Fruit fly (Drosophila melanogaster): ENCODE data around the gene CG42779.

Gene CG42779

dm6 chr3R:17080666-17081358 is 40.6 kb upstream of the CG42779 start (continued):
- no peak for TF ChIP-seq CG9797 (GFP tag; optimal IDR thresholded peaks at IDR 0.05)
- TF ChIP-seq br (optimal IDR thresholded peaks at IDR 0.05), result no peak
- TF ChIP-seq CG13894 (tag; optimal IDR thresholded peaks at IDR 0.05), result peak; percentile 74
- TF ChIP-seq tup (GFP tag; optimal IDR thresholded peaks at IDR 0.05), result peak; percentile 86
- TF ChIP-seq CG32532 (GFP tag; IDR thresholded peaks at IDR 0.05), result peak; percentile 94
- peak; percentile 68 for TF ChIP-seq B-H2 (GFP tag; optimal IDR thresholded peaks at IDR 0.05)
- TF ChIP-seq CG7372 (GFP tag; IDR thresholded peaks at IDR 0.05), result peak; percentile 88
- TF ChIP-seq CG1603 (tag; optimal IDR thresholded peaks at IDR 0.05), result peak; percentile 87
- TF ChIP-seq CG10267 (tag; optimal IDR thresholded peaks at IDR 0.05), result peak; percentile 90
- peak; percentile 92 for TF ChIP-seq CG17568 (GFP tag; optimal IDR thresholded peaks at IDR 0.05)
- peak; percentile 80 for TF ChIP-seq en (GFP tag; optimal IDR thresholded peaks at IDR 0.05)
- TF ChIP-seq CG8924 (tag; optimal IDR thresholded peaks at IDR 0.05), result peak; percentile 96
- TF ChIP-seq mld (GFP tag; IDR thresholded peaks at IDR 0.05; ENCODE audit: partially characterized antibody), result no peak
- TF ChIP-seq Bgb (GFP tag; IDR thresholded peaks at IDR 0.05; ENCODE audit: partially characterized antibody), result no peak
- TF ChIP-seq tgo (GFP tag; IDR thresholded peaks at IDR 0.05), result peak; percentile 95
- peak; percentile 83 for TF ChIP-seq Hmx (GFP tag; optimal IDR thresholded peaks at IDR 0.05)
- peak; percentile 88 for TF ChIP-seq CG5180 (GFP tag; optimal IDR thresholded peaks at IDR 0.05)
- TF ChIP-seq CG11695 (GFP tag; IDR thresholded peaks at IDR 0.05), result peak; percentile 98
- peak; percentile 90 for TF ChIP-seq CG10431 (GFP tag; optimal IDR thresholded peaks at IDR 0.05)
- TF ChIP-seq knrl (GFP tag; IDR thresholded peaks at IDR 0.05; ENCODE audit: partially characterized antibody), result no peak
- no peak for TF ChIP-seq lov (optimal IDR thresholded peaks at IDR 0.05)
- peak; percentile 90 for TF ChIP-seq lov (GFP tag; IDR thresholded peaks at IDR 0.05)
- peak; percentile 87 for TF ChIP-seq CG10565 (GFP tag; optimal IDR thresholded peaks at IDR 0.05)
- no peak for TF ChIP-seq CG15479 (GFP tag; optimal IDR thresholded peaks at IDR 0.05)
- TF ChIP-seq kay (GFP tag; optimal IDR thresholded peaks at IDR 0.05), result peak; percentile 91
- TF ChIP-seq cad (GFP tag; optimal IDR thresholded peaks at IDR 0.05), result no peak
- peak; percentile 95 for TF ChIP-seq grau (tag; optimal IDR thresholded peaks at IDR 0.05)
- TF ChIP-seq CG1602 (GFP tag; optimal IDR thresholded peaks at IDR 0.05), result peak; percentile 94
- TF ChIP-seq Dek (tag; optimal IDR thresholded peaks at IDR 0.05), result peak; percentile 92
- TF ChIP-seq run (tag; optimal IDR thresholded peaks at IDR 0.05), result peak; percentile 95
- TF ChIP-seq Sox102F (GFP tag; optimal IDR thresholded peaks at IDR 0.05), result peak; percentile 96
- TF ChIP-seq slbo (GFP tag; IDR thresholded peaks at IDR 0.05), result peak; percentile 93
- peak; percentile 59 for TF ChIP-seq crol (GFP tag; IDR thresholded peaks at IDR 0.05)
- peak; percentile 77 for TF ChIP-seq scrt (GFP tag; optimal IDR thresholded peaks at IDR 0.05)
- peak; percentile 76 for TF ChIP-seq gt (GFP tag; IDR thresholded peaks at IDR 0.05)
- peak; percentile 84 for TF ChIP-seq NK7.1 (GFP tag; optimal IDR thresholded peaks at IDR 0.05)
- TF ChIP-seq TFAM (GFP tag; optimal IDR thresholded peaks at IDR 0.05), result peak; percentile 78
- TF ChIP-seq lab (GFP tag; optimal IDR thresholded peaks at IDR 0.05), result peak; percentile 96
- TF ChIP-seq zen2 (GFP tag; IDR thresholded peaks at IDR 0.05; ENCODE audit: partially characterized antibody), result no peak
- peak; percentile 85 for TF ChIP-seq CG9215 (GFP tag; IDR thresholded peaks at IDR 0.05)
- peak; percentile 87 for TF ChIP-seq CG9609 (GFP tag; optimal IDR thresholded peaks at IDR 0.05)
- peak; percentile 96 for TF ChIP-seq Drgx (GFP tag; IDR thresholded peaks at IDR 0.05)
- peak; percentile 90 for TF ChIP-seq kah (GFP tag; optimal IDR thresholded peaks at IDR 0.05)
- no peak for TF ChIP-seq ato (GFP tag; IDR thresholded peaks at IDR 0.05; ENCODE audit: partially characterized antibody)
- peak; percentile 97 for TF ChIP-seq Hmr (GFP tag; optimal IDR thresholded peaks at IDR 0.05)
- TF ChIP-seq Hr39 (optimal IDR thresholded peaks at IDR 0.05), result no peak
- peak; percentile 95 for TF ChIP-seq Hsf (GFP tag; optimal IDR thresholded peaks at IDR 0.05)
- no peak for TF ChIP-seq HLH4C (GFP tag; IDR thresholded peaks at IDR 0.05; ENCODE audit: partially characterized antibody)
- peak; percentile 91 for TF ChIP-seq CG16863 (GFP tag; optimal IDR thresholded peaks at IDR 0.05)
- peak; percentile 93 for TF ChIP-seq Hand (GFP tag; optimal IDR thresholded peaks at IDR 0.05)

Measured in whole organism, embryonic.